In the genomic region with DNA sequence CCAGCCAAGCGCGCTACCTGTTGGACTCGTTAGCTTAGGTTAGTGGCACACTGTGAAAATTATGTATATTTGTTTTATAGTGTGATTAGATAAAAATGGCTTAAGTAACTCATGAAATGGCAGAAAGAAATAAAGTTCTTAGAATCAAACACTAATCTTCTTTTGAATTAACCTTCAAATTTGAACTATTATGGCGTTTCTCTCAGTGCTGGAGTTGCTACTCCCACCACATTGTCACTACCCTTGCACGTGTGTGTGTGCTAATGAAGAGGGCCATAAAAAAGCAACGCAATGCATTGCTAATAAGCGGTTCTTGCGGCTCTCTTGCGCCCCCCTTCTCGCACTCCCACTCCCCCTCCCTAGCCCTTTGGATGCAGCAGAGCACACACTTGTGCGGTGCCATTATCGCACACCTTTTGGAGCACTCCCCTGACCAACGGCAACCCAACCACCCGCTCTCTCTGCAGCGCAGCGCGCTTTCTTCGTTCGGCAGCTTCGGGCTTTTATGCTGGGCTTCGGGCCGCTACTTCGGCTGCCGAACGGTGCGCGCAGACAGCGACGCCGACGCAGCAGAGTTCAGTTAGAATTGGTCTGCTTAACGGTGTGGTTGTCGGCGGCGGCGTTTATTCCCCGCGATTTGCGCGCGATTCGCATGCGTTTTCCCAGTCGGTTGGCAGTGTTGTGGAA, we compare ENCODE assay signal across 5 fruit fly cellular contexts.
TF ChIP-seq lines count a peak whose summit lies in the region.

No protein-coding gene starts in this region.

TF ChIP-seq in whole organism, adult, 20 proteins besides CTCF, POLR2A, EP300 and RAD21 (continued from another document):
- peak; percentile 82 for TF ChIP-seq bab1 (GFP tag; optimal IDR thresholded peaks at IDR 0.05; lab: Kevin White, UChicago)
- no peak for TF ChIP-seq CG5204 (GFP tag; optimal IDR thresholded peaks at IDR 0.05; lab: Kevin White, UChicago)

TF ChIP-seq in whole organism, embryonic, 481 proteins besides CTCF, POLR2A, EP300 and RAD21 (continued from another document and continues in another):
- TF ChIP-seq kni (GFP tag; optimal IDR thresholded peaks at IDR 0.05; lab: Kevin White, UChicago) (peak; percentile 98), hbn (GFP tag; IDR thresholded peaks at IDR 0.05; lab: Robert Waterston, UW; ENCODE audit: partially characterized antibody) (no peak), gsb-n (tag; optimal IDR thresholded peaks at IDR 0.05; lab: Kevin White, UChicago) (peak; percentile 92), maf-S (GFP tag; optimal IDR thresholded peaks at IDR 0.05; lab: Kevin White, UChicago) (peak; percentile 80), CG17612 (GFP tag; IDR thresholded peaks at IDR 0.05; lab: Robert Waterston, UW) (peak; percentile 43), CG13775 (GFP tag; optimal IDR thresholded peaks at IDR 0.05; lab: Kevin White, UChicago) (peak; percentile 81), otp (GFP tag; IDR thresholded peaks at IDR 0.05; lab: Robert Waterston, UW) (peak; percentile 93), BtbVII (GFP tag; optimal IDR thresholded peaks at IDR 0.05; lab: Kevin White, UChicago) (peak; percentile 73), Ets97D (GFP tag; optimal IDR thresholded peaks at IDR 0.05; lab: Kevin White, UChicago) (peak; percentile 42), HHEX (GFP tag; optimal IDR thresholded peaks at IDR 0.05; lab: Kevin White, UChicago) (peak; percentile 84), CG7357 (GFP tag; IDR thresholded peaks at IDR 0.05; lab: Robert Waterston, UW) (peak; percentile 86), ham (GFP tag; IDR thresholded peaks at IDR 0.05; lab: Robert Waterston, UW) (0 out of 2 replicates have a peak, but pooled peaks have one; percentile 15), disco-r (GFP tag; optimal IDR thresholded peaks at IDR 0.05; lab: Kevin White, UChicago) (peak; percentile 83), wdn (GFP tag; IDR thresholded peaks at IDR 0.05; lab: Robert Waterston, UW) (peak; percentile 75), gro (GFP tag; optimal IDR thresholded peaks at IDR 0.05; lab: Kevin White, UChicago) (peak; percentile 35), bigmax (GFP tag; optimal IDR thresholded peaks at IDR 0.05; lab: Kevin White, UChicago) (no peak), prd (optimal IDR thresholded peaks at IDR 0.05; lab: Kevin White, UChicago) (no peak), prd (GFP tag; IDR thresholded peaks at IDR 0.05; lab: Robert Waterston, UW) (peak; percentile 93), eyg (GFP tag; optimal IDR thresholded peaks at IDR 0.05; lab: Kevin White, UChicago) (peak; percentile 89), D19B (GFP tag; optimal IDR thresholded peaks at IDR 0.05; lab: Kevin White, UChicago) (peak; percentile 42), CG2678 (tag; optimal IDR thresholded peaks at IDR 0.05; lab: Kevin White, UChicago) (peak; percentile 90), CG9817 (tag; optimal IDR thresholded peaks at IDR 0.05; lab: Kevin White, UChicago) (peak; percentile 78), CG8388 (GFP tag; optimal IDR thresholded peaks at IDR 0.05; lab: Kevin White, UChicago) (peak; percentile 93), Neu2 (GFP tag; optimal IDR thresholded peaks at IDR 0.05; lab: Kevin White, UChicago; ENCODE audit: borderline replicate concordance) (no peak), CG15696 (tag; optimal IDR thresholded peaks at IDR 0.05; lab: Kevin White, UChicago) (peak; percentile 52), dm (GFP tag; optimal IDR thresholded peaks at IDR 0.05; lab: Kevin White, UChicago) (peak; percentile 84), CG3726 (GFP tag; IDR thresholded peaks at IDR 0.05; lab: Robert Waterston, UW) (peak; percentile 86), E2f1 (GFP tag; IDR thresholded peaks at IDR 0.05; lab: Robert Waterston, UW) (peak; percentile 90), dysf (GFP tag; IDR thresholded peaks at IDR 0.05; lab: Robert Waterston, UW) (peak; percentile 91; the same call in 2 of the 3 replicates)

TF ChIP-seq in whole organism, prepupa, 60 proteins besides CTCF, POLR2A, EP300 and RAD21 (continued from another document and continues in another):
- TF ChIP-seq CG6808 (GFP tag; optimal IDR thresholded peaks at IDR 0.05; lab: Kevin White, UChicago), result peak; percentile 70
- peak; percentile 90 for TF ChIP-seq CG10631 (GFP tag; optimal IDR thresholded peaks at IDR 0.05; lab: Kevin White, UChicago)
- TF ChIP-seq svp (GFP tag; lab: Kevin White, UChicago), result peak; percentile 92
- peak; percentile 87 for TF ChIP-seq CG3919 (GFP tag; optimal IDR thresholded peaks at IDR 0.05; lab: Kevin White, UChicago)
- TF ChIP-seq CG11762 (GFP tag; optimal IDR thresholded peaks at IDR 0.05; lab: Kevin White, UChicago; ENCODE audit: insufficient read depth), result peak; percentile 77
- TF ChIP-seq CG11294 (GFP tag; IDR thresholded peaks at IDR 0.05; lab: Robert Waterston, UW), result peak; percentile 67
- TF ChIP-seq CG15336 (GFP tag; IDR thresholded peaks at IDR 0.05; lab: Robert Waterston, UW), result peak; percentile 92
- TF ChIP-seq CG1621 (tag; optimal IDR thresholded peaks at IDR 0.05; lab: Kevin White, UChicago), result peak; percentile 76
- peak; percentile 85 for TF ChIP-seq achi (GFP tag; optimal IDR thresholded peaks at IDR 0.05; lab: Kevin White, UChicago)
- TF ChIP-seq CG10669 (GFP tag; optimal IDR thresholded peaks at IDR 0.05; lab: Kevin White, UChicago), result peak; percentile 71
- peak; percentile 82 for TF ChIP-seq Lpt (GFP tag; optimal IDR thresholded peaks at IDR 0.05; lab: Kevin White, UChicago)
- TF ChIP-seq CG16779 (tag; optimal IDR thresholded peaks at IDR 0.05; lab: Kevin White, UChicago), result peak; percentile 74
- TF ChIP-seq CG32006 (GFP tag; optimal IDR thresholded peaks at IDR 0.05; lab: Kevin White, UChicago), result peak; percentile 92
- TF ChIP-seq OdsH (GFP tag; optimal IDR thresholded peaks at IDR 0.05; lab: Kevin White, UChicago), result peak; percentile 89
- TF ChIP-seq Hr39 (GFP tag; optimal IDR thresholded peaks at IDR 0.05; lab: Kevin White, UChicago), result peak; percentile 85
- TF ChIP-seq CG8119 (GFP tag; IDR thresholded peaks at IDR 0.05; lab: Robert Waterston, UW), result peak; percentile 94
- TF ChIP-seq eg (GFP tag; IDR thresholded peaks at IDR 0.05; lab: Robert Waterston, UW), result peak; percentile 94
- peak; percentile 96 for TF ChIP-seq Eip78C (GFP tag; lab: Kevin White, UChicago)
- peak; percentile 81 for TF ChIP-seq Ets96B (tag; optimal IDR thresholded peaks at IDR 0.05; lab: Kevin White, UChicago)
- peak; percentile 65 for TF ChIP-seq CG11902 (GFP tag; optimal IDR thresholded peaks at IDR 0.05; lab: Kevin White, UChicago)
- no peak for TF ChIP-seq Hr38 (GFP tag; optimal IDR thresholded peaks at IDR 0.05; lab: Kevin White, UChicago)
- peak; percentile 65 for TF ChIP-seq CG7368 (GFP tag; optimal IDR thresholded peaks at IDR 0.05; lab: Kevin White, UChicago)
- TF ChIP-seq CG8319 (GFP tag; optimal IDR thresholded peaks at IDR 0.05; lab: Kevin White, UChicago), result peak; percentile 59
- TF ChIP-seq CG6854 (GFP tag; optimal IDR thresholded peaks at IDR 0.05; lab: Kevin White, UChicago), result peak; percentile 63
- peak; percentile 89 for TF ChIP-seq esn (GFP tag; optimal IDR thresholded peaks at IDR 0.05; lab: Kevin White, UChicago)
- TF ChIP-seq fd59A (GFP tag; optimal IDR thresholded peaks at IDR 0.05; lab: Kevin White, UChicago), result peak; percentile 77
- peak; percentile 82 for TF ChIP-seq Eip75B (GFP tag; optimal IDR thresholded peaks at IDR 0.05; lab: Kevin White, UChicago)
- peak; percentile 55 to 71 for TF ChIP-seq ss (GFP tag; optimal IDR thresholded peaks at IDR 0.05; lab: Kevin White, UChicago)
- peak; percentile 88 for TF ChIP-seq lz (GFP tag; optimal IDR thresholded peaks at IDR 0.05; lab: Kevin White, UChicago)
- peak; percentile 41 for TF ChIP-seq CG9139 (GFP tag; optimal IDR thresholded peaks at IDR 0.05; lab: Kevin White, UChicago)
- peak; percentile 77 for TF ChIP-seq Smox (GFP tag; optimal IDR thresholded peaks at IDR 0.05; lab: Kevin White, UChicago)
- peak; percentile 74 for TF ChIP-seq dac (GFP tag; optimal IDR thresholded peaks at IDR 0.05; lab: Kevin White, UChicago)

TF ChIP-seq in whole organism, pupa, 21 proteins besides CTCF, POLR2A, EP300 and RAD21 (continued from another document):
- peak; percentile 35 for TF ChIP-seq D1 (tag; optimal IDR thresholded peaks at IDR 0.05; lab: Kevin White, UChicago)
- peak; percentile 83 for TF ChIP-seq CG9948 (tag; optimal IDR thresholded peaks at IDR 0.05; lab: Kevin White, UChicago)
- peak; percentile 72 for TF ChIP-seq rn (GFP tag; IDR thresholded peaks at IDR 0.05; lab: Robert Waterston, UW)

TF ChIP-seq in whole organism, wandering third instar larva, 38 proteins besides CTCF, POLR2A, EP300 and RAD21 (continued from another document):
- TF ChIP-seq sage (GFP tag; optimal IDR thresholded peaks at IDR 0.05; lab: Kevin White, UChicago) (peak; percentile 7), brk (GFP tag; optimal IDR thresholded peaks at IDR 0.05; lab: Kevin White, UChicago) (no peak), CG9705 (GFP tag; optimal IDR thresholded peaks at IDR 0.05; lab: Kevin White, UChicago) (no peak), Dif (GFP tag; optimal IDR thresholded peaks at IDR 0.05; lab: Kevin White, UChicago; ENCODE audit: partially characterized antibody) (peak; percentile 73), pan (optimal IDR thresholded peaks at IDR 0.05; lab: Kevin White, UChicago) (no peak), Abd-B (GFP tag; optimal IDR thresholded peaks at IDR 0.05; lab: Kevin White, UChicago) (no peak), fru (GFP tag; optimal IDR thresholded peaks at IDR 0.05; lab: Kevin White, UChicago) (peak; percentile 79), Dfd (GFP tag; optimal IDR thresholded peaks at IDR 0.05; lab: Kevin White, UChicago) (no peak), dmrt93B (GFP tag; optimal IDR thresholded peaks at IDR 0.05; lab: Kevin White, UChicago) (peak; percentile 37), Hnf4 (GFP tag; optimal IDR thresholded peaks at IDR 0.05; lab: Kevin White, UChicago) (peak; percentile 71), OdsH (GFP tag; optimal IDR thresholded peaks at IDR 0.05; lab: Kevin White, UChicago) (peak; percentile 70), ey (GFP tag; optimal IDR thresholded peaks at IDR 0.05; lab: Kevin White, UChicago) (peak; percentile 74), h (GFP tag; optimal IDR thresholded peaks at IDR 0.05; lab: Kevin White, UChicago) (peak; percentile 81), GATAd (GFP tag; optimal IDR thresholded peaks at IDR 0.05; lab: Kevin White, UChicago) (no peak), Myc (optimal IDR thresholded peaks at IDR 0.05; lab: Kevin White, UChicago) (peak; percentile 49), Vsx2 (GFP tag; optimal IDR thresholded peaks at IDR 0.05; lab: Kevin White, UChicago; ENCODE audit: partially characterized antibody) (peak; percentile 62), Mio (GFP tag; optimal IDR thresholded peaks at IDR 0.05; lab: Kevin White, UChicago) (no peak), psq (GFP tag; optimal IDR thresholded peaks at IDR 0.05; lab: Kevin White, UChicago) (peak; percentile 64), foxo (GFP tag; optimal IDR thresholded peaks at IDR 0.05; lab: Kevin White, UChicago) (peak in 1 of 2 experiments; percentile 85), rgr (GFP tag; optimal IDR thresholded peaks at IDR 0.05; lab: Kevin White, UChicago) (peak; percentile 81)
